Worm (Caenorhabditis elegans): ENCODE results near the gene str-252.

DNA sequence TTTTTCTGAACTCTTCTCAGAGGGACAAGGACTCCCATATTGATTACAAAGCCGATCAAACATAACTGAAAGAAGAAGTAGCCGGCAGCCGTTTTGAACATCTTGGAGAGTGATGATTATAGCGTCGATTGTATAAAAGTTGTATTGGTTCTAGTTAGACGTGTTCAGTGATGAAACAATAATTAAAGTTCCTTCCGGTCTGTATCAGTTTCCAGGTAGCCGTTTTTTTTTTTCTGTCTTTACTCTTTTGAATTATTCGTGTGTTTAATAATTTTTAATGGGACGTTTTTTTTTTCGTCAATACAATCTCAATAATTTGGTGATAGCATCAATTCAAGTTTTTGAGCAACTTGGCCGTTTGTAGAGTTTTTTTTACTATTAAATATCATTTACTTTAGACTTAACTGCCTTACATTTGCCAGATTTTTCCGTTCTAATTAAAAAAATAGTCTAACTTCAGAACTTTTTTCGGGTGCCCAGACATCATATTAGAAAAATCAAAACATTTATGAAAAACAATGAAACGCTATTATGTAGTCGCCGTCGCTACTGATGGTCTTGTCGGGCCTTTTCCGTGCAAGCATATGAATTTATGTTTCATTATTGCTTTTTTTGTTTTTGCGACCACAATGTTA, 30.2 kb downstream of the str-252 start, which contains the start of the genes srx-10 and clec-226:
- TF ChIP-seq egl-27 (tag; optimal IDR thresholded peaks at IDR 0.05) (no peak), ceh-82 (tag; optimal IDR thresholded peaks at IDR 0.05) (no peak), ZK546.5 (tag; optimal IDR thresholded peaks at IDR 0.05) (no peak), ama-1 (optimal IDR thresholded peaks at IDR 0.05) (no peak), sma-9 (GFP tag; optimal IDR thresholded peaks at IDR 0.05) (no peak), sma-9 (tag; optimal IDR thresholded peaks at IDR 0.05) (no peak), snpc-4 (tag; optimal IDR thresholded peaks at IDR 0.05) (no peak), ztf-11 (tag; optimal IDR thresholded peaks at IDR 0.05) (no peak), mab-5 (tag; optimal IDR thresholded peaks at IDR 0.05) (no peak), fos-1 (tag; optimal IDR thresholded peaks at IDR 0.05) (no peak), alr-1 (tag; optimal IDR thresholded peaks at IDR 0.05) (no peak), unc-62 (GFP tag; optimal IDR thresholded peaks at IDR 0.05) (no peak), nhr-77 (tag; optimal IDR thresholded peaks at IDR 0.05) (no peak)
